Worm (Caenorhabditis elegans): ENCODE results near the gene cnk-1.
A peak's percentile ranks its signal among the peaks of the same experiment; 100 is the strongest.

Gene cnk-1

ce11 chrIII:10248441-10249137, 22.5 kb upstream of the cnk-1 start, which contains the start of the genes div-1 and cor-1 (continued):
- TF ChIP-seq ZK185.1 (tag; optimal IDR thresholded peaks at IDR 0.05; ENCODE audit: poor library complexity, severe bottlenecking) = no peak
- no peak for TF ChIP-seq C06A6.2 (GFP tag; conservative IDR thresholded peaks at IDR 0.05)
- TF ChIP-seq egl-18 (GFP tag; IDR thresholded peaks at IDR 0.05) = no peak
- no peak for TF ChIP-seq tbx-9 (tag; optimal IDR thresholded peaks at IDR 0.05; ENCODE audit: borderline replicate concordance)
- peak; percentile 83 for TF ChIP-seq zfh-2 (GFP tag; conservative IDR thresholded peaks at IDR 0.05)
- TF ChIP-seq dpl-1 (GFP tag; optimal IDR thresholded peaks at IDR 0.05) = peak; percentile 31
- TF ChIP-seq lin-35 (GFP tag; optimal IDR thresholded peaks at IDR 0.05) = peak in 1 of 3 experiments; percentile 36
- no peak for TF ChIP-seq nfya-1 (tag; optimal IDR thresholded peaks at IDR 0.05; ENCODE audit: borderline replicate concordance, insufficient read depth)
- no peak for TF ChIP-seq mxl-1 (tag; optimal IDR thresholded peaks at IDR 0.05)
- TF ChIP-seq mcd-1 (GFP tag; IDR thresholded peaks at IDR 0.05) = peak; percentile 93
- TF ChIP-seq hmg-1.2 (GFP tag; IDR thresholded peaks at IDR 0.05) = no peak
- no peak for TF ChIP-seq pha-4 (tag; optimal IDR thresholded peaks at IDR 0.05)
- no peak for TF ChIP-seq C17E4.6 (GFP tag; IDR thresholded peaks at IDR 0.05)
- no peak for TF ChIP-seq aptf-2 (GFP tag; conservative IDR thresholded peaks at IDR 0.05)
- TF ChIP-seq snpc-1.1 (tag; optimal IDR thresholded peaks at IDR 0.05; ENCODE audit: insufficient read depth) = no peak
- TF ChIP-seq Y79H2A.3 (GFP tag; conservative IDR thresholded peaks at IDR 0.05) = no peak
- peak; percentile 29; the same call in 1 of the 2 replicates for TF ChIP-seq egrh-3 (GFP tag; IDR thresholded peaks at IDR 0.05)
- no peak for TF ChIP-seq F52B5.7 (tag; optimal IDR thresholded peaks at IDR 0.05)
- no peak for TF ChIP-seq Y53F4B.3 (GFP tag; IDR thresholded peaks at IDR 0.05)
- 0 out of 2 replicates have a peak, but pooled peaks have one; percentile 9 for TF ChIP-seq dox-1 (GFP tag; IDR thresholded peaks at IDR 0.05)
- no peak for TF ChIP-seq sdz-38 (tag; optimal IDR thresholded peaks at IDR 0.05)
- TF ChIP-seq lag-1 (GFP tag; IDR thresholded peaks at IDR 0.05) = no peak

- TF ChIP-seq ekl-4 (GFP tag; IDR thresholded peaks at IDR 0.05) (no peak), aptf-2 (GFP tag; conservative IDR thresholded peaks at IDR 0.05) (no peak), repo-1 (tag; optimal IDR thresholded peaks at IDR 0.05) (no peak), ztf-6 (GFP tag; IDR thresholded peaks at IDR 0.05) (no peak), ccch-3 (GFP tag; optimal IDR thresholded peaks at IDR 0.05) (no peak), egl-18 (GFP tag; IDR thresholded peaks at IDR 0.05) (no peak), F52B5.7 (tag; optimal IDR thresholded peaks at IDR 0.05) (no peak), hlh-26 (GFP tag; conservative IDR thresholded peaks at IDR 0.05) (no peak), ztf-22 (GFP tag; optimal IDR thresholded peaks at IDR 0.05) (no peak), lag-1 (GFP tag; IDR thresholded peaks at IDR 0.05) (no peak), dpff-1 (tag; optimal IDR thresholded peaks at IDR 0.05) (no peak), tbp1 (GFP tag; optimal IDR thresholded peaks at IDR 0.05) (no peak), egrh-3 (GFP tag; IDR thresholded peaks at IDR 0.05) (no peak), B0019.2 (GFP tag; conservative IDR thresholded peaks at IDR 0.05) (no peak), F55B11.4 (tag; optimal IDR thresholded peaks at IDR 0.05; ENCODE audit: borderline replicate concordance, insufficient read depth) (no peak), atf-7 (tag; optimal IDR thresholded peaks at IDR 0.05) (no peak)
These were observed 19.9 kb upstream of the cnk-1 start for ce11 chrIII:10251114-10251513.

ce11 chrIII:10253334-10253733, 17.7 kb upstream of the cnk-1 start:
- peak; percentile 63 for TF ChIP-seq zfh-2 (GFP tag; conservative IDR thresholded peaks at IDR 0.05)
- no peak for TF ChIP-seq ama-1 (optimal IDR thresholded peaks at IDR 0.05)
- no peak for TF ChIP-seq ama-1 (GFP tag; optimal IDR thresholded peaks at IDR 0.05)
- TF ChIP-seq F23B12.7 (tag; optimal IDR thresholded peaks at IDR 0.05; ENCODE audit: insufficient read depth) = no peak
- TF ChIP-seq fkh-3 (tag; optimal IDR thresholded peaks at IDR 0.05) = no peak
- no peak for TF ChIP-seq Y53F4B.3 (GFP tag; IDR thresholded peaks at IDR 0.05)
- TF ChIP-seq nfyb-1 (GFP tag; IDR thresholded peaks at IDR 0.05) = no peak
- TF ChIP-seq B0261.1 (tag; optimal IDR thresholded peaks at IDR 0.05) = no peak
- TF ChIP-seq mes-4 (tag; optimal IDR thresholded peaks at IDR 0.05) = no peak
- no peak for TF ChIP-seq ccch-3 (GFP tag; optimal IDR thresholded peaks at IDR 0.05)
- peak; percentile 26; the same call in 1 of the 2 replicates for TF ChIP-seq egrh-3 (GFP tag; IDR thresholded peaks at IDR 0.05)
- no peak for TF ChIP-seq ztf-26 (tag; optimal IDR thresholded peaks at IDR 0.05)
- TF ChIP-seq ztf-18 (tag; optimal IDR thresholded peaks at IDR 0.05) = no peak

Data from whole organism, young adult.